Fruit fly (Drosophila melanogaster): ENCODE measurements around the gene CG11889.

The CG11889 gene

DNA sequence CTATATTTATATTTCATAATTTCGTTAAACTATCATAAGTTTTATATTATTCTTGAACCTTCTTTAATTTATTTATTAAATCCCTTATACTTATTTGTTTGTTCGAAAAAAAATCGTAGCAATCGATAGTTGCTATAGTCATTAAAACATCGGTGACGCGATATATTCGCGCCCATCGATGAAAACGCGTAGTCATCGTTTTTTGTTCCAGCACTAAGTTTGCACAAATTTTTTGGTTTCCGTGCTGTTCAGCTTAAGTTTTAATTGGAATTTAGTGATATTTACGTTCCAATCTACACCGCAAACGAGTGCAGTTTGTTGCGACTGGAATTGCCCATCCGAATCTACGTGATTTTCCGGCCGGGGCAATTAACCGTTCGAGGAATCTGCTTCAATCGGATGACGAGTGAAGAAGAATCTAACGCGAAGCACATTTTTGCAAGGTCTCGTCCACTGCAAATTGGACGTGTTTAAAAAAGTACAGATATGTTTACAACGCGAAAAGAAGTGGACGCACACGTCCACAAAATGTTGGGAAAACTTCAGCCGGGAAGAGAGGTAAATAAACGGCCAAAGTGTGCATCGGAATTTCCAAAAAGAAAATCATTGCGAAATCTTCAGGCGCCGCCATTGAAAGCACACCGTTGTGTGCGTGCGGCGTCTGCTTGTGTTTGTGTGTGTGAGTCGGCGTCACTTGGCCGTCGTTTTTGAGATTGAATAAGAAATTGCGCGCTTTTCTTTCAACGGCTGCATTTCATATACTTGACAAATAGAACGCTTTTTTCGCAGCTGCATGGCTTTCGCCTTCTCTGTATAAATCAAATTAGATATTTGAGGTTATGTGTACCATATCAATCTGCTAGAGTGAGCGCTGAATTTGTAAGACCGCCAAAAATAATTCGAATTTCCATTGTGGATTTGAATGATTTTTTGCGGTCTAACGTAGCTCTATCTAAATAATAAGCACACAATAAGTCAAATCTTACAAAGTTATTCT is 20.6 kb upstream of the CG11889 start, which contains the start of gene Nup358 (continued):
- TF ChIP-seq CG12236 (GFP tag; optimal IDR thresholded peaks at IDR 0.05) (no peak), unc-4 (GFP tag; IDR thresholded peaks at IDR 0.05; ENCODE audit: partially characterized antibody) (peak; percentile 96), Awh (GFP tag; IDR thresholded peaks at IDR 0.05) (no peak), hth (optimal IDR thresholded peaks at IDR 0.05) (no peak), sug (tag; optimal IDR thresholded peaks at IDR 0.05) (peak; percentile 23), vfl (GFP tag; optimal IDR thresholded peaks at IDR 0.05) (no peak), CG10543 (GFP tag; optimal IDR thresholded peaks at IDR 0.05) (peak; percentile 14), CG14667 (GFP tag; IDR thresholded peaks at IDR 0.05) (no peak), Sin3A (optimal IDR thresholded peaks at IDR 0.05) (peak; percentile 75), slbo (GFP tag; IDR thresholded peaks at IDR 0.05) (no peak), CG5953 (GFP tag; IDR thresholded peaks at IDR 0.05) (no peak), CG13296 (GFP tag; optimal IDR thresholded peaks at IDR 0.05) (no peak), Dek (tag; optimal IDR thresholded peaks at IDR 0.05) (no peak), Nf-YA (GFP tag; IDR thresholded peaks at IDR 0.05) (no peak), CG14050 (GFP tag; IDR thresholded peaks at IDR 0.05) (no peak), CG3995 (GFP tag; optimal IDR thresholded peaks at IDR 0.05) (peak; percentile 53), E2f2 (GFP tag; IDR thresholded peaks at IDR 0.05) (peak; percentile 74), z (GFP tag; IDR thresholded peaks at IDR 0.05) (no peak), BtbVII (GFP tag; optimal IDR thresholded peaks at IDR 0.05) (no peak), Pdp1 (GFP tag; optimal IDR thresholded peaks at IDR 0.05) (no peak), Atf-2 (GFP tag; optimal IDR thresholded peaks at IDR 0.05) (no peak), CG32532 (GFP tag; IDR thresholded peaks at IDR 0.05) (peak; percentile 21; the same call in 1 of the 2 replicates), Jarid2 (GFP tag; optimal IDR thresholded peaks at IDR 0.05) (no peak), CG11247 (GFP tag; IDR thresholded peaks at IDR 0.05) (no peak), sr (GFP tag; IDR thresholded peaks at IDR 0.05) (no peak), ci (GFP tag; IDR thresholded peaks at IDR 0.05) (no peak; the same call in 2 of the 3 replicates), CG31388 (GFP tag; optimal IDR thresholded peaks at IDR 0.05) (no peak), Asciz (GFP tag; optimal IDR thresholded peaks at IDR 0.05) (no peak), ab (GFP tag; optimal IDR thresholded peaks at IDR 0.05) (no peak), croc (GFP tag; conservative IDR thresholded peaks at IDR 0.05) (no peak), cwo (GFP tag; optimal IDR thresholded peaks at IDR 0.05) (no peak), NFAT (GFP tag; IDR thresholded peaks at IDR 0.05) (0 out of 2 replicates have a peak, but pooled peaks have one; percentile 31), chif (GFP tag; optimal IDR thresholded peaks at IDR 0.05) (no peak), CG9932 (GFP tag; IDR thresholded peaks at IDR 0.05) (peak; percentile 64), CG9876 (GFP tag; optimal IDR thresholded peaks at IDR 0.05) (no peak), CG6654 (GFP tag; optimal IDR thresholded peaks at IDR 0.05) (no peak), H15 (GFP tag; IDR thresholded peaks at IDR 0.05) (no peak), CG13287 (GFP tag; IDR thresholded peaks at IDR 0.05; ENCODE audit: partially characterized antibody) (peak; percentile 97), NK7.1 (GFP tag; optimal IDR thresholded peaks at IDR 0.05) (no peak), Fer2 (tag; optimal IDR thresholded peaks at IDR 0.05) (no peak), schlank (tag; optimal IDR thresholded peaks at IDR 0.05) (no peak), CG4707 (GFP tag; optimal IDR thresholded peaks at IDR 0.05) (no peak), CG1529 (GFP tag; optimal IDR thresholded peaks at IDR 0.05) (no peak), CG17802 (tag; optimal IDR thresholded peaks at IDR 0.05) (no peak), B-H1 (GFP tag; IDR thresholded peaks at IDR 0.05) (no peak), E2f1 (GFP tag; IDR thresholded peaks at IDR 0.05) (0 out of 2 replicates have a peak, but pooled peaks have one; percentile 19), luna (GFP tag; optimal IDR thresholded peaks at IDR 0.05) (no peak), Myb (GFP tag; optimal IDR thresholded peaks at IDR 0.05) (peak; percentile 9), dmrt99B (tag; optimal IDR thresholded peaks at IDR 0.05) (no peak), CG7987 (GFP tag; optimal IDR thresholded peaks at IDR 0.05) (no peak)
